Fruit fly (Drosophila melanogaster) whole organism, embryonic: Measurements from ENCODE around the gene Mlp84B.

Source experiments
- ATbp ChIP-seq: fragments of 200-800 bp; sonication (Bioruptor generic); optimal IDR thresholded peaks from 2 replicates; lab custom pipeline; 2017; ENCODE audit warnings: missing biosample characterization, mild to moderate bottlenecking, missing genetic modification characterization, missing genetic modification reagents
- Blimp-1 ChIP-seq: fragments of 200-800 bp; sonication (Bioruptor generic); optimal IDR thresholded peaks from 3 replicates; lab custom pipeline; 2018; ENCODE audit warnings: missing biosample characterization, missing genetic modification characterization, mild to moderate bottlenecking, moderate library complexity, missing genetic modification reagents
- BtbVII ChIP-seq: fragments of 200-800 bp; sonication (Bioruptor generic); optimal IDR thresholded peaks from 3 replicates; lab custom pipeline; 2017; ENCODE audit warnings: missing biosample characterization, mild to moderate bottlenecking, missing genetic modification characterization
- CG10959 ChIP-seq: fragments of 200-800 bp; sonication (Bioruptor generic); IDR thresholded peaks from 2 replicates; pipeline ENCODE4 v1.3.6; 2022; ENCODE audit warnings: missing biosample characterization, missing genetic modification characterization
- CG12744 ChIP-seq: fragments of 200-800 bp; sonication (Bioruptor generic); optimal IDR thresholded peaks from 2 replicates; lab custom pipeline; 2016; ENCODE audit warnings: missing biosample characterization, missing genetic modification characterization
- CG12769 ChIP-seq: fragments of 200-800 bp; sonication (Bioruptor generic); optimal IDR thresholded peaks from 2 replicates; lab custom pipeline; 2019; ENCODE audit warnings: missing biosample characterization, mild to moderate bottlenecking, missing genetic modification characterization, moderate library complexity
- CG13287 ChIP-seq: fragments of 200-800 bp; sonication (Bioruptor generic); IDR thresholded peaks from 2 replicates; pipeline ENCODE4 v1.3.6; 2022; ENCODE audit warnings: missing biosample characterization, missing genetic modification characterization; ENCODE audit not compliant: partially characterized antibody
- CG13894 ChIP-seq: fragments of 200-800 bp; sonication (Bioruptor generic); optimal IDR thresholded peaks from 3 replicates; lab custom pipeline; 2018; ENCODE audit warnings: missing biosample characterization, mild to moderate bottlenecking, missing genetic modification characterization, moderate library complexity
- CG17912 ChIP-seq: fragments of 200-800 bp; sonication (Bioruptor generic); optimal IDR thresholded peaks from 2 replicates; lab custom pipeline; 2018; ENCODE audit warnings: missing biosample characterization, mild to moderate bottlenecking, missing genetic modification characterization
- CG2875 ChIP-seq: fragments of 200-800 bp; sonication (Bioruptor generic); optimal IDR thresholded peaks from 2 replicates; lab custom pipeline; 2017; ENCODE audit warnings: missing biosample characterization, mild to moderate bottlenecking, missing genetic modification characterization, missing genetic modification reagents
- CG8281 ChIP-seq: fragments of 200-800 bp; sonication (Bioruptor generic); optimal IDR thresholded peaks from 2 replicates; lab custom pipeline; 2018; ENCODE audit warnings: missing biosample characterization, mild to moderate bottlenecking, missing genetic modification characterization, moderate library complexity
- Dll ChIP-seq: fragments of 200-800 bp; sonication (Bioruptor generic); IDR thresholded peaks from 4 replicates; pipeline ENCODE4 v1.3.6; 2022; ENCODE audit warnings: missing biosample characterization, missing genetic modification characterization; ENCODE audit not compliant: partially characterized antibody
- Hr78 ChIP-seq, 2 experiments: fragments of 200-800 bp in 1 of 2; fragments of >200 bp in 1 of 2; sonication (Bioruptor generic) in 1 of 2; optimal IDR thresholded peaks; 2 replicates each; lab custom pipeline; 2017 to 2019; ENCODE audit warnings: missing biosample characterization in 2 of 2, missing genetic modification characterization in 2 of 2, mild to moderate bottlenecking in 1 of 2, moderate library complexity in 1 of 2
- PHDP ChIP-seq: fragments of 200-800 bp; sonication (Bioruptor generic); optimal IDR thresholded peaks from 3 replicates; lab custom pipeline; 2018; ENCODE audit warnings: missing biosample characterization, mild to moderate bottlenecking, missing genetic modification characterization, moderate library complexity
- Vsx1 ChIP-seq: fragments of 200-800 bp; sonication (Bioruptor generic); optimal IDR thresholded peaks from 2 replicates; lab custom pipeline; 2017; ENCODE audit warnings: missing biosample characterization, mild to moderate bottlenecking, missing genetic modification characterization, missing genetic modification reagents
- bbx ChIP-seq: fragments of 200-800 bp; sonication (Bioruptor generic); IDR thresholded peaks from 2 replicates; pipeline ENCODE4 v1.3.6; 2022; ENCODE audit warnings: missing biosample characterization, missing genetic modification characterization; ENCODE audit not compliant: partially characterized antibody
- en ChIP-seq: fragments of 200-800 bp; sonication (Bioruptor generic); optimal IDR thresholded peaks from 2 replicates; lab custom pipeline; 2016; ENCODE audit warnings: missing biosample characterization, missing genetic modification characterization
- fd3F ChIP-seq: fragments of 200-800 bp; sonication (Bioruptor generic); optimal IDR thresholded peaks from 2 replicates; lab custom pipeline; 2018; ENCODE audit warnings: missing biosample characterization, mild to moderate bottlenecking, missing genetic modification characterization, moderate library complexity
- kah ChIP-seq: fragments of 200-800 bp; sonication (Bioruptor generic); optimal IDR thresholded peaks from 2 replicates; lab custom pipeline; 2018; ENCODE audit warnings: missing biosample characterization, mild to moderate bottlenecking, missing genetic modification characterization
- ken ChIP-seq: fragments of 200-800 bp; sonication (Bioruptor generic); IDR thresholded peaks from 3 replicates; pipeline ENCODE4 v1.3.6; 2022; ENCODE audit warnings: missing biosample characterization, missing genetic modification characterization
- klu ChIP-seq: fragments of 200-800 bp; sonication (Bioruptor generic); IDR thresholded peaks from 2 replicates; pipeline ENCODE4 v1.3.6; 2022; ENCODE audit warnings: missing biosample characterization, missing genetic modification characterization
- mam ChIP-seq: fragments of 200-800 bp; sonication (Bioruptor generic); optimal IDR thresholded peaks from 3 replicates; lab custom pipeline; 2016; ENCODE audit warnings: missing biosample characterization, missing genetic modification characterization
- pho ChIP-seq: fragments of 200-800 bp; sonication (Bioruptor generic); optimal IDR thresholded peaks from 2 replicates; lab custom pipeline; 2016; ENCODE audit warnings: missing biosample characterization, missing genetic modification characterization
- sd ChIP-seq: fragments of 200-800 bp; sonication (Bioruptor generic); optimal IDR thresholded peaks from 3 replicates; lab custom pipeline; 2018; ENCODE audit warnings: missing biosample characterization, mild to moderate bottlenecking, missing genetic modification characterization, moderate library complexity
- ssp ChIP-seq: fragments of 200-800 bp; sonication (Bioruptor generic); IDR thresholded peaks from 2 replicates; pipeline ENCODE4 v1.3.6; 2022; ENCODE audit warnings: missing biosample characterization, missing genetic modification characterization
- tx ChIP-seq: fragments of 200-800 bp; sonication (Bioruptor generic); optimal IDR thresholded peaks from 2 replicates; lab custom pipeline; 2016; ENCODE audit warnings: missing biosample characterization, missing genetic modification characterization
- unc-4 ChIP-seq: fragments of 200-800 bp; sonication (Bioruptor generic); IDR thresholded peaks from 2 replicates; pipeline ENCODE4 v1.3.6; 2022; ENCODE audit warnings: missing biosample characterization, missing genetic modification characterization; ENCODE audit not compliant: partially characterized antibody

The Mlp84B gene

dm6 chr3R:7067092-7067491, 50.4 kb downstream of the Mlp84B start, which contains the start of the genes CG1105 and CG1965 (continued):
- TF ChIP-seq CG12744 (GFP tag; lab: Kevin White, UChicago) (peak; percentile 90), CG10959 (peak; percentile 87), bbx (GFP tag; lab: Robert Waterston, UW) (peak; percentile 94), CG13894 (tag; lab: Kevin White, UChicago) (no peak), CG2875 (GFP tag; lab: Kevin White, UChicago) (peak; percentile 57), CG13287 (GFP tag; lab: Robert Waterston, UW) (peak; percentile 100), Vsx1 (peak; percentile 78), pho (peak; percentile 95), mam (GFP tag; lab: Kevin White, UChicago) (peak; percentile 97), fd3F (peak; percentile 90), ssp (GFP tag; lab: Robert Waterston, UW) (peak; percentile 88), CG17912 (peak; percentile 78)

DNA sequence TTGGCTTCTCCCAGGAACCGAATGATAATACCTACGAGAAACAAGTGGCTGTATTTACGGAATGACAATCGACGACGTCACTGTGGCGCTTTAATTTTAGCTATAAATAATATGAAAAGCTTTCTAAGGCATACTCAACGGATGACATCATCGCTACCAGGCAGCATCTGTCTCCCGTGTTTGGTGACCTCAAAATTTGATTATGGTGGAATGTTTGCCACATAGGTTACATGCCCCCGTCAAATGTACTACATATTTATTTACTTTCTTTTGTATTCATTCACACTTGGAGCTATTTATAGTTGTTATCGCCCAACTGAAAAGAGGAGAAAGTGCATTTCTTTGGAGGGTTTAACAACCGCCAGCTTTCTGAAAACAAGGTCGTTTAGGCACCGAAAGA, 51.3 kb downstream of the Mlp84B start:
- TF ChIP-seq CG8281 (tag; lab: Kevin White, UChicago) (peak; percentile 4), klu (GFP tag; lab: Robert Waterston, UW) (no peak), Dll (GFP tag; lab: Robert Waterston, UW) (no peak), tx (GFP tag; lab: Kevin White, UChicago) (no peak), ken (GFP tag; lab: Robert Waterston, UW) (0 out of 3 replicates have a peak, but pooled peaks have one; percentile 32), ATbp (GFP tag; lab: Kevin White, UChicago) (no peak), CG12769 (peak; percentile 35), en (GFP tag; lab: Kevin White, UChicago) (no peak), sd (tag; lab: Kevin White, UChicago) (peak; percentile 89), Hr78 (GFP tag; optimal IDR thresholded peaks at IDR 0.05; lab: Kevin White, UChicago) (peak in 1 of 2 experiments; percentile 72), BtbVII (GFP tag; lab: Kevin White, UChicago) (peak; percentile 4), PHDP (tag; lab: Kevin White, UChicago) (no peak), unc-4 (GFP tag; lab: Robert Waterston, UW) (no peak), Blimp-1 (peak; percentile 27), kah (GFP tag; lab: Kevin White, UChicago) (peak; percentile 15)
